Worm (Caenorhabditis elegans) whole organism, L2 larva: ENCODE data around the gene npp-19.
A peak's percentile ranks its signal among the peaks of the same experiment; 100 is the strongest.

ENCODE experiments used
- C34F6.9 ChIP-seq: fragments of 150-350 bp; optimal IDR thresholded peaks from 2 replicates; lab custom pipeline; 2014; ENCODE audit warnings: missing biosample characterization, missing genetic modification characterization
- R02D3.7 ChIP-seq: fragments of 150-350 bp; optimal IDR thresholded peaks from 2 replicates; lab custom pipeline; 2014; ENCODE audit warnings: missing biosample characterization, missing genetic modification characterization
- Y55F3AM.14 ChIP-seq: fragments of 200-800 bp; sonication (Bioruptor generic); optimal IDR thresholded peaks from 2 replicates; lab custom pipeline; 2018; ENCODE audit warnings: mild to moderate bottlenecking, missing genetic modification characterization, missing compliant biosample characterization
- ZK546.5 ChIP-seq: sonication (generic microtip); optimal IDR thresholded peaks from 2 replicates; lab custom pipeline; 2017; ENCODE audit warnings: missing biosample characterization, missing genetic modification characterization
- alr-1 ChIP-seq: fragments of 150-350 bp; optimal IDR thresholded peaks from 2 replicates; lab custom pipeline; 2014; ENCODE audit warnings: missing biosample characterization, missing genetic modification characterization
- aly-2 ChIP-seq: fragments of 150-350 bp; optimal IDR thresholded peaks from 2 replicates; lab custom pipeline; 2014; ENCODE audit warnings: missing biosample characterization, missing genetic modification characterization
- ama-1 ChIP-seq: fragments of 150-350 bp; optimal IDR thresholded peaks from 2 replicates; lab custom pipeline; 2018; ENCODE audit warnings: inconsistent platforms
- blmp-1 ChIP-seq: sonication (generic microtip); optimal IDR thresholded peaks from 2 replicates; lab custom pipeline; 2017; ENCODE audit warnings: missing genetic modification characterization, mild to moderate bottlenecking, missing compliant biosample characterization, antibody characterized with exemption, moderate library complexity; ENCODE audit not compliant: insufficient read depth
- ceh-16 ChIP-seq: fragments of 150-350 bp; optimal IDR thresholded peaks from 2 replicates; lab custom pipeline; 2014; ENCODE audit warnings: missing biosample characterization, missing genetic modification characterization
- ceh-82 ChIP-seq: fragments of 150-350 bp; optimal IDR thresholded peaks from 2 replicates; lab custom pipeline; 2014; ENCODE audit warnings: missing biosample characterization, missing genetic modification characterization
- crh-2 ChIP-seq: sonication (generic microtip); optimal IDR thresholded peaks from 2 replicates; lab custom pipeline; 2017; ENCODE audit warnings: missing biosample characterization, missing genetic modification characterization
- dmd-4 ChIP-seq: sonication (generic microtip); optimal IDR thresholded peaks from 2 replicates; lab custom pipeline; 2017; ENCODE audit warnings: missing biosample characterization, missing genetic modification characterization
- egl-27 ChIP-seq: sonication (generic microtip); optimal IDR thresholded peaks from 3 replicates; lab custom pipeline; 2017; ENCODE audit warnings: missing biosample characterization, missing genetic modification reagents, missing genetic modification characterization
- elt-3 ChIP-seq: sonication (generic microtip); optimal IDR thresholded peaks from 2 replicates; lab custom pipeline; 2017; ENCODE audit warnings: missing biosample characterization, missing genetic modification characterization
- fos-1 ChIP-seq: fragments of 150-350 bp; optimal IDR thresholded peaks from 2 replicates; lab custom pipeline; 2014; ENCODE audit warnings: missing biosample characterization, missing genetic modification characterization
- gmeb-1 ChIP-seq: fragments of 150-350 bp; optimal IDR thresholded peaks from 2 replicates; lab custom pipeline; 2014; ENCODE audit warnings: missing biosample characterization, missing genetic modification characterization
- lin-11 ChIP-seq: fragments of 150-350 bp; sonication (generic microtip); optimal IDR thresholded peaks from 2 replicates; lab custom pipeline; 2014; ENCODE audit warnings: missing biosample characterization, missing genetic modification characterization, inconsistent platforms, mixed read lengths
- lin-39 ChIP-seq: fragments of 150-350 bp; optimal IDR thresholded peaks from 2 replicates; lab custom pipeline; 2014; ENCODE audit warnings: missing biosample characterization, missing genetic modification reagents, missing genetic modification characterization
- lsy-2 ChIP-seq, 2 experiments: fragments of 150-350 bp in 1 of 2; sonication (generic microtip) in 1 of 2; optimal IDR thresholded peaks; 2 replicates each; lab custom pipeline; 2014 to 2017; ENCODE audit warnings: missing biosample characterization in 2 of 2, missing genetic modification characterization in 2 of 2
- mab-5 ChIP-seq: fragments of 150-350 bp; optimal IDR thresholded peaks from 2 replicates; lab custom pipeline; 2014; ENCODE audit warnings: missing biosample characterization, missing genetic modification characterization
- mdl-1 ChIP-seq, 2 experiments: fragments of 150-350 bp in 1 of 2; sonication (generic microtip) in 1 of 2; optimal IDR thresholded peaks; 2 replicates each; lab custom pipeline; 2017; ENCODE audit warnings: missing biosample characterization in 2 of 2, missing genetic modification characterization in 2 of 2
- nhr-10 ChIP-seq: sonication (generic microtip); optimal IDR thresholded peaks from 2 replicates; lab custom pipeline; 2017; ENCODE audit warnings: missing biosample characterization, missing genetic modification characterization
- nhr-12 ChIP-seq: fragments of 150-350 bp; optimal IDR thresholded peaks from 2 replicates; lab custom pipeline; 2014; ENCODE audit warnings: missing biosample characterization, missing genetic modification characterization
- nhr-129 ChIP-seq: fragments of 150-350 bp; optimal IDR thresholded peaks from 2 replicates; lab custom pipeline; 2014; ENCODE audit warnings: missing biosample characterization, missing genetic modification characterization
- nhr-23 ChIP-seq: fragments of 150-350 bp; optimal IDR thresholded peaks from 2 replicates; lab custom pipeline; 2014; ENCODE audit warnings: missing biosample characterization, missing genetic modification reagents, missing genetic modification characterization
- nhr-237 ChIP-seq: fragments of 150-350 bp; optimal IDR thresholded peaks from 2 replicates; lab custom pipeline; 2014; ENCODE audit warnings: missing biosample characterization, missing genetic modification characterization
- nhr-25 ChIP-seq: fragments of 150-350 bp; sonication (generic microtip); optimal IDR thresholded peaks from 3 replicates; lab custom pipeline; 2014; ENCODE audit warnings: missing biosample characterization, missing genetic modification characterization
- nhr-6 ChIP-seq: fragments of 150-350 bp; optimal IDR thresholded peaks from 2 replicates; lab custom pipeline; 2014; ENCODE audit warnings: missing biosample characterization, missing genetic modification characterization
- nhr-77 ChIP-seq: fragments of 150-350 bp; optimal IDR thresholded peaks from 2 replicates; lab custom pipeline; 2014; ENCODE audit warnings: missing biosample characterization, missing genetic modification characterization
- peb-1 ChIP-seq: fragments of 150-350 bp; optimal IDR thresholded peaks from 2 replicates; lab custom pipeline; 2014; ENCODE audit warnings: missing biosample characterization, missing genetic modification characterization
- sem-4 ChIP-seq: fragments of 150-350 bp; optimal IDR thresholded peaks from 2 replicates; lab custom pipeline; 2014; ENCODE audit warnings: missing biosample characterization, missing genetic modification reagents, missing genetic modification characterization
- skn-1 ChIP-seq: sonication (generic microtip); optimal IDR thresholded peaks from 2 replicates; lab custom pipeline; 2017; ENCODE audit warnings: missing biosample characterization, missing genetic modification characterization
- sma-3 ChIP-seq: sonication (generic microtip); optimal IDR thresholded peaks from 2 replicates; lab custom pipeline; 2016; ENCODE audit warnings: missing genetic modification reagents, missing genetic modification characterization, missing compliant biosample characterization
- sma-9 ChIP-seq, 2 experiments: fragments of 150-350 bp in 1 of 2; sonication (generic microtip) in 1 of 2; optimal IDR thresholded peaks; 2 replicates each; lab custom pipeline; 2014 to 2016; ENCODE audit warnings: missing genetic modification characterization in 2 of 2, mild to moderate bottlenecking in 1 of 2, missing biosample characterization in 1 of 2, missing compliant biosample characterization in 1 of 2, missing genetic modification reagents in 1 of 2, moderate library complexity in 1 of 2
- snpc-4 ChIP-seq: fragments of 150-350 bp; optimal IDR thresholded peaks from 2 replicates; lab custom pipeline; 2014; ENCODE audit warnings: missing biosample characterization, missing genetic modification characterization
- unc-55 ChIP-seq: fragments of 150-350 bp; sonication (generic microtip); optimal IDR thresholded peaks from 3 replicates; lab custom pipeline; 2014; ENCODE audit warnings: missing biosample characterization, missing genetic modification reagents, missing genetic modification characterization
- zag-1 ChIP-seq: fragments of 150-350 bp; optimal IDR thresholded peaks from 2 replicates; lab custom pipeline; 2014; ENCODE audit warnings: missing biosample characterization, missing genetic modification characterization
- ztf-11 ChIP-seq: sonication (generic microtip); optimal IDR thresholded peaks from 2 replicates; lab custom pipeline; 2017; ENCODE audit warnings: missing biosample characterization, missing genetic modification characterization
- ztf-4 ChIP-seq: fragments of 150-350 bp; optimal IDR thresholded peaks from 2 replicates; lab custom pipeline; 2014; ENCODE audit warnings: missing biosample characterization, missing genetic modification characterization

npp-19 gene

ce11 chrII:10840067-10840466 lies 41.8 kb upstream of the npp-19 start (continued):
- TF ChIP-seq sma-9 (GFP tag; optimal IDR thresholded peaks at IDR 0.05; lab: Kevin White, UChicago) (peak; percentile 81), sma-9 (tag; optimal IDR thresholded peaks at IDR 0.05; lab: Kevin White, UChicago) (no peak), mab-5 (tag; lab: Kevin White, UChicago) (peak; percentile 51), aly-2 (tag; lab: Kevin White, UChicago) (no peak), crh-2 (tag; lab: Kevin White, UChicago) (peak; percentile 81), lin-11 (tag; lab: Kevin White, UChicago) (peak; percentile 53), R02D3.7 (tag; lab: Kevin White, UChicago) (peak; percentile 24), ztf-11 (no peak), dmd-4 (tag; lab: Kevin White, UChicago) (no peak), peb-1 (no peak), elt-3 (no peak), lin-39 (tag; lab: Kevin White, UChicago) (no peak), sma-3 (peak; percentile 78), unc-55 (GFP tag; lab: Kevin White, UChicago) (peak; percentile 47), nhr-129 (tag; lab: Kevin White, UChicago) (peak; percentile 91), nhr-12 (no peak), zag-1 (tag; lab: Kevin White, UChicago) (peak; percentile 45), nhr-25 (tag; lab: Kevin White, UChicago) (peak; percentile 59), nhr-23 (tag; lab: Kevin White, UChicago) (no peak), ZK546.5 (tag; lab: Kevin White, UChicago) (no peak), alr-1 (tag; lab: Kevin White, UChicago) (no peak), skn-1 (no peak)

ce11 chrII:10838550-10838949 lies 40.3 kb upstream of the npp-19 start:
- TF ChIP-seq egl-27 (tag; lab: Kevin White, UChicago), result no peak
- no peak for TF ChIP-seq mdl-1 (tag; optimal IDR thresholded peaks at IDR 0.05; lab: Kevin White, UChicago)
- TF ChIP-seq nhr-237, result no peak
- no peak for TF ChIP-seq ZK546.5 (tag; lab: Kevin White, UChicago)
- no peak for TF ChIP-seq peb-1
- TF ChIP-seq, all 48 proteins: peak for 0

ce11 chrII:10834717-10835116 lies 36.4 kb upstream of the npp-19 start:
- TF ChIP-seq ceh-16 (tag; lab: Kevin White, UChicago), result no peak
- TF ChIP-seq fos-1 (tag; lab: Kevin White, UChicago), result no peak
- TF ChIP-seq snpc-4 (tag; lab: Kevin White, UChicago), result no peak
- no peak for TF ChIP-seq sma-3
- TF ChIP-seq gmeb-1, result no peak
- no peak for TF ChIP-seq nhr-129 (tag; lab: Kevin White, UChicago)
- TF ChIP-seq unc-55 (GFP tag; lab: Kevin White, UChicago), result no peak
- TF ChIP-seq ceh-82 (tag; lab: Kevin White, UChicago), result no peak
- no peak for TF ChIP-seq nhr-77 (tag; lab: Kevin White, UChicago)
- TF ChIP-seq nhr-6, result no peak
- TF ChIP-seq aly-2 (tag; lab: Kevin White, UChicago), result no peak
- TF ChIP-seq nhr-237, result no peak
- TF ChIP-seq lin-39 (tag; lab: Kevin White, UChicago), result no peak
- TF ChIP-seq sem-4 (tag; lab: Kevin White, UChicago), result no peak
- TF ChIP-seq Y55F3AM.14, result no peak
- no peak for TF ChIP-seq blmp-1 (tag; lab: Kevin White, UChicago)
- TF ChIP-seq, all 48 proteins: peak for 0

ce11 chrII:10829572-10829971 lies 31.3 kb upstream of the npp-19 start:
- TF ChIP-seq egl-27 (tag; lab: Kevin White, UChicago), result no peak
- no peak for TF ChIP-seq ztf-4 (tag; lab: Kevin White, UChicago)
- no peak for TF ChIP-seq C34F6.9
- no peak for TF ChIP-seq ama-1 (lab: Kevin White, UChicago)
- TF ChIP-seq fos-1 (tag; lab: Kevin White, UChicago), result no peak
- no peak for TF ChIP-seq lsy-2 (tag; optimal IDR thresholded peaks at IDR 0.05; lab: Kevin White, UChicago)
- TF ChIP-seq elt-3, result no peak
- TF ChIP-seq gmeb-1, result no peak
- no peak for TF ChIP-seq sma-9 (GFP tag; optimal IDR thresholded peaks at IDR 0.05; lab: Kevin White, UChicago)
- no peak for TF ChIP-seq sma-9 (tag; optimal IDR thresholded peaks at IDR 0.05; lab: Kevin White, UChicago)
- no peak for TF ChIP-seq lin-39 (tag; lab: Kevin White, UChicago)
- no peak for TF ChIP-seq ztf-11
- no peak for TF ChIP-seq nhr-10 (tag; lab: Kevin White, UChicago)
